Worm (Caenorhabditis elegans) whole organism, young adult: Measurements from ENCODE around the gene lnkn-1.

Source experiments
- B0035.1 ChIP-seq: sonication (generic microtip); optimal IDR thresholded peaks from 2 replicates; lab custom pipeline; 2016; ENCODE audit warnings: missing genetic modification characterization, mild to moderate bottlenecking, missing compliant biosample characterization, missing genotype, missing genetic modification reagents
- B0261.1 ChIP-seq: sonication (generic microtip); optimal IDR thresholded peaks from 2 replicates; lab custom pipeline; 2016; ENCODE audit warnings: mild to moderate bottlenecking, missing genetic modification characterization, moderate library complexity, missing compliant biosample characterization
- D2030.7 ChIP-seq: fragments of 200-800 bp; sonication (Bioruptor generic); IDR thresholded peaks from 2 replicates; pipeline ENCODE4 v1.3.6; 2022; ENCODE audit warnings: missing genetic modification reagents, missing genetic modification characterization, missing compliant biosample characterization
- F39B2.1 ChIP-seq: fragments of 200-800 bp; sonication (Bioruptor generic); IDR thresholded peaks from 2 replicates; pipeline ENCODE4 v1.3.6; 2022; ENCODE audit warnings: missing genetic modification reagents, missing genetic modification characterization, missing compliant biosample characterization
- F49E8.2 ChIP-seq: sonication (generic microtip); optimal IDR thresholded peaks from 3 replicates; lab custom pipeline; 2017; ENCODE audit warnings: missing genetic modification characterization, mild to moderate bottlenecking, missing compliant biosample characterization, antibody characterized with exemption, moderate library complexity; ENCODE audit not compliant: insufficient read depth
- F57C9.4 ChIP-seq: sonication (generic microtip); optimal IDR thresholded peaks from 2 replicates; lab custom pipeline; 2017; ENCODE audit warnings: mild to moderate bottlenecking, missing genetic modification characterization, missing compliant biosample characterization
- T07F8.4 ChIP-seq: sonication (generic microtip); optimal IDR thresholded peaks from 2 replicates; lab custom pipeline; 2016; ENCODE audit warnings: mild to moderate bottlenecking, missing genetic modification characterization, moderate library complexity, missing compliant biosample characterization
- Y53G8AR.9 ChIP-seq: fragments of 200-800 bp; sonication (Bioruptor generic); conservative IDR thresholded peaks from 2 replicates; pipeline ENCODE4 v1.3.6; 2022; ENCODE audit warnings: missing genetic modification reagents, missing genetic modification characterization, missing compliant biosample characterization
- Y95B8A.8 ChIP-seq: fragments of 200-800 bp; sonication (Bioruptor generic); IDR thresholded peaks from 2 replicates; pipeline ENCODE4 v1.3.6; 2022; ENCODE audit warnings: missing genetic modification reagents, missing genetic modification characterization, missing compliant biosample characterization
- akir-1 ChIP-seq: fragments of 200-800 bp; sonication (Bioruptor generic); optimal IDR thresholded peaks from 2 replicates; lab custom pipeline; 2018; ENCODE audit warnings: mild to moderate bottlenecking, missing genetic modification characterization, moderate library complexity, missing compliant biosample characterization
- ama-1 ChIP-seq, 3 experiments: fragments of 150-350 bp in 1 of 3; sonication (generic microtip) in 2 of 3; optimal IDR thresholded peaks; 2 replicates each; lab custom pipeline; 2014 to 2018; ENCODE audit warnings: missing biosample characterization in 2 of 3, missing genetic modification characterization in 2 of 3, missing genetic modification reagents in 2 of 3
- attf-3 ChIP-seq: fragments of 200-800 bp; sonication (Bioruptor generic); conservative IDR thresholded peaks from 2 replicates; pipeline ENCODE4 v1.3.6; 2022; ENCODE audit warnings: missing genetic modification reagents, missing genetic modification characterization, missing compliant biosample characterization
- attf-6 ChIP-seq: fragments of 200-800 bp; sonication (Bioruptor generic); IDR thresholded peaks from 2 replicates; pipeline ENCODE4 v1.3.6; 2022; ENCODE audit warnings: missing genetic modification reagents, missing genetic modification characterization, missing compliant biosample characterization
- bed-1 ChIP-seq: fragments of 200-800 bp; sonication (Bioruptor generic); IDR thresholded peaks from 2 replicates; pipeline ENCODE4 v1.3.6; 2022; ENCODE audit warnings: missing genetic modification reagents, missing genetic modification characterization, missing compliant biosample characterization
- die-1 ChIP-seq: sonication (generic microtip); optimal IDR thresholded peaks from 2 replicates; lab custom pipeline; 2016; ENCODE audit warnings: missing genotype, mild to moderate bottlenecking, missing genetic modification characterization, missing compliant biosample characterization
- dox-1 ChIP-seq: fragments of 200-800 bp; sonication (Bioruptor generic); IDR thresholded peaks from 2 replicates; pipeline ENCODE4 v1.3.6; 2022; ENCODE audit warnings: missing genetic modification reagents, missing genetic modification characterization, missing compliant biosample characterization
- efl-1 ChIP-seq: fragments of 150-350 bp; optimal IDR thresholded peaks from 2 replicates; lab custom pipeline; 2014; ENCODE audit warnings: missing biosample characterization, missing genetic modification reagents, missing genetic modification characterization
- egrh-3 ChIP-seq: fragments of 200-800 bp; sonication (Bioruptor generic); IDR thresholded peaks from 2 replicates; pipeline ENCODE4 v1.3.6; 2022; ENCODE audit warnings: missing genetic modification reagents, missing genetic modification characterization, missing compliant biosample characterization
- hlh-12 ChIP-seq: sonication (generic microtip); optimal IDR thresholded peaks from 2 replicates; lab custom pipeline; 2016; ENCODE audit warnings: missing genetic modification characterization, missing compliant biosample characterization
- hmg-1.2 ChIP-seq: fragments of 200-800 bp; sonication (Bioruptor generic); IDR thresholded peaks from 2 replicates; pipeline ENCODE4 v1.3.6; 2022; ENCODE audit warnings: missing genetic modification reagents, missing genetic modification characterization, missing compliant biosample characterization
- hmg-20 ChIP-seq: fragments of 200-800 bp; sonication (Bioruptor generic); IDR thresholded peaks from 2 replicates; pipeline ENCODE4 v1.3.6; 2022; ENCODE audit warnings: missing genetic modification reagents, missing genetic modification characterization, missing compliant biosample characterization
- let-607 ChIP-seq, 2 experiments: fragments of 200-800 bp in 1 of 2; sonication (Bioruptor generic) in 1 of 2; sonication (generic microtip) in 1 of 2; optimal IDR thresholded peaks; 2 replicates each; lab custom pipeline; 2016 to 2018; ENCODE audit warnings: mild to moderate bottlenecking in 2 of 2, missing compliant biosample characterization in 2 of 2, missing genetic modification characterization in 2 of 2, moderate library complexity in 2 of 2, missing genotype in 1 of 2
- lin-26 ChIP-seq: fragments of 200-800 bp; sonication (Bioruptor generic); IDR thresholded peaks from 2 replicates; pipeline ENCODE4 v1.3.6; 2022; ENCODE audit warnings: missing genetic modification reagents, missing genetic modification characterization, missing compliant biosample characterization
- lin-35 ChIP-seq, 3 experiments: fragments of 150-350 bp in 2 of 3; sonication (generic microtip) in 1 of 3; optimal IDR thresholded peaks; 2 replicates each; lab custom pipeline; 2014 to 2018; ENCODE audit warnings: missing biosample characterization in 3 of 3, missing genetic modification characterization in 3 of 3, missing genetic modification reagents in 3 of 3
- lin-40 ChIP-seq: sonication (generic microtip); optimal IDR thresholded peaks from 2 replicates; lab custom pipeline; 2016; ENCODE audit warnings: missing genetic modification characterization, mild to moderate bottlenecking, missing compliant biosample characterization, missing genotype, missing genetic modification reagents
- lir-1 ChIP-seq: fragments of 200-800 bp; sonication (Bioruptor generic); conservative IDR thresholded peaks from 2 replicates; pipeline ENCODE4 v1.3.6; 2022; ENCODE audit warnings: missing genetic modification reagents, missing genetic modification characterization, missing compliant biosample characterization
- madf-10 ChIP-seq: sonication (generic microtip); optimal IDR thresholded peaks from 2 replicates; lab custom pipeline; 2016; ENCODE audit warnings: mild to moderate bottlenecking, missing genetic modification characterization, missing compliant biosample characterization
- madf-3 ChIP-seq: fragments of 200-800 bp; sonication (Bioruptor generic); IDR thresholded peaks from 2 replicates; pipeline ENCODE4 v1.3.6; 2022; ENCODE audit warnings: missing genetic modification reagents, missing genetic modification characterization, missing compliant biosample characterization
- madf-8 ChIP-seq: fragments of 200-800 bp; sonication (Bioruptor generic); conservative IDR thresholded peaks from 2 replicates; pipeline ENCODE4 v1.3.6; 2022; ENCODE audit warnings: missing genetic modification reagents, missing genetic modification characterization, missing compliant biosample characterization
- mcd-1 ChIP-seq: fragments of 200-800 bp; sonication (Bioruptor generic); IDR thresholded peaks from 2 replicates; pipeline ENCODE4 v1.3.6; 2022; ENCODE audit warnings: missing genetic modification reagents, missing genetic modification characterization, missing compliant biosample characterization
- mel-28 ChIP-seq: sonication (generic microtip); optimal IDR thresholded peaks from 2 replicates; lab custom pipeline; 2016; ENCODE audit warnings: borderline replicate concordance, mild to moderate bottlenecking, missing genetic modification characterization, missing compliant biosample characterization
- nfya-2 ChIP-seq: fragments of 200-800 bp; sonication (Bioruptor generic); IDR thresholded peaks from 2 replicates; pipeline ENCODE4 v1.3.6; 2022; ENCODE audit warnings: missing genetic modification reagents, missing genetic modification characterization, missing compliant biosample characterization
- nfyb-1 ChIP-seq: fragments of 200-800 bp; sonication (Bioruptor generic); IDR thresholded peaks from 2 replicates; pipeline ENCODE4 v1.3.6; 2022; ENCODE audit warnings: missing genetic modification reagents, missing genetic modification characterization, missing compliant biosample characterization
- nhr-120 ChIP-seq: fragments of 200-800 bp; sonication (Bioruptor generic); IDR thresholded peaks from 2 replicates; pipeline ENCODE4 v1.3.6; 2022; ENCODE audit warnings: missing genetic modification characterization, missing compliant biosample characterization
- pha-4 ChIP-seq: fragments of 150-350 bp; sonication (generic microtip); optimal IDR thresholded peaks from 2 replicates; lab custom pipeline; 2014; ENCODE audit warnings: missing biosample characterization, missing genetic modification reagents, missing genetic modification characterization
- rec-8 ChIP-seq, 2 experiments: sonication (generic microtip); optimal IDR thresholded peaks; 2 replicates each; lab custom pipeline; 2016; ENCODE audit warnings: mild to moderate bottlenecking in 2 of 2, missing genetic modification characterization in 2 of 2, missing genetic modification reagents in 2 of 2, missing genotype in 2 of 2, missing biosample characterization in 1 of 2, missing compliant biosample characterization in 1 of 2, moderate library complexity in 1 of 2
- snpc-3.4 ChIP-seq: sonication (generic microtip); optimal IDR thresholded peaks from 2 replicates; lab custom pipeline; 2017; ENCODE audit warnings: missing genetic modification characterization, mild to moderate bottlenecking, missing compliant biosample characterization, antibody characterized with exemption, moderate library complexity, missing genotype, missing genetic modification reagents
- somi-1 ChIP-seq: fragments of 200-800 bp; sonication (Bioruptor generic); optimal IDR thresholded peaks from 2 replicates; lab custom pipeline; 2018; ENCODE audit warnings: mild to moderate bottlenecking, missing genetic modification characterization, missing compliant biosample characterization
- tbx-9 ChIP-seq: sonication (generic microtip); optimal IDR thresholded peaks from 2 replicates; lab custom pipeline; 2016; ENCODE audit warnings: borderline replicate concordance, missing genetic modification characterization, inconsistent platforms, missing compliant biosample characterization
- tlf-1 ChIP-seq: fragments of 200-800 bp; sonication (Bioruptor generic); optimal IDR thresholded peaks from 2 replicates; lab custom pipeline; 2018; ENCODE audit warnings: mild to moderate bottlenecking, missing genetic modification characterization, missing compliant biosample characterization
- xnd-1 ChIP-seq: sonication (generic microtip); optimal IDR thresholded peaks from 2 replicates; lab custom pipeline; 2016; ENCODE audit warnings: missing genotype, missing genetic modification reagents, missing genetic modification characterization, missing compliant biosample characterization
- zim-3 ChIP-seq: sonication (generic microtip); optimal IDR thresholded peaks from 2 replicates; lab custom pipeline; 2017; ENCODE audit warnings: mild to moderate bottlenecking, missing genetic modification characterization, moderate library complexity, missing compliant biosample characterization
- ztf-18 ChIP-seq: sonication (generic microtip); optimal IDR thresholded peaks from 2 replicates; lab custom pipeline; 2016; ENCODE audit warnings: missing genotype, mild to moderate bottlenecking, missing genetic modification characterization, missing compliant biosample characterization
- ztf-22 ChIP-seq: fragments of 200-800 bp; sonication (Bioruptor generic); optimal IDR thresholded peaks from 2 replicates; lab custom pipeline; 2018; ENCODE audit warnings: mild to moderate bottlenecking, missing genetic modification characterization, moderate library complexity, missing compliant biosample characterization
- ztf-26 ChIP-seq: sonication (generic microtip); optimal IDR thresholded peaks from 2 replicates; lab custom pipeline; 2017; ENCODE audit warnings: missing genetic modification characterization, missing compliant biosample characterization
- ztf-28 ChIP-seq: fragments of 200-800 bp; sonication (Bioruptor generic); IDR thresholded peaks from 2 replicates; pipeline ENCODE4 v1.3.6; 2022; ENCODE audit warnings: missing genetic modification reagents, missing genetic modification characterization, missing compliant biosample characterization
- ztf-6 ChIP-seq: fragments of 200-800 bp; sonication (Bioruptor generic); IDR thresholded peaks from 2 replicates; pipeline ENCODE4 v1.3.6; 2022; ENCODE audit warnings: missing genetic modification reagents, missing genetic modification characterization, missing compliant biosample characterization

Gene lnkn-1

ce11 chrIII:8887184-8887801 is 2.7 kb upstream of the lnkn-1 start, which contains the start of gene famh-136:
Gene famh-136, plus strand, starts transcription at chrIII:8887751.
- TF ChIP-seq F49E8.2 (tag; lab: Kevin White, UChicago) = no peak
- no peak for TF ChIP-seq hlh-12
- TF ChIP-seq B0035.1 (tag; lab: Kevin White, UChicago) = no peak
- no peak for TF ChIP-seq attf-6 (GFP tag; lab: Robert Waterston, UW)
- TF ChIP-seq mel-28 = no peak
- no peak for TF ChIP-seq tbx-9 (tag; lab: Kevin White, UChicago)
- TF ChIP-seq F57C9.4 = no peak
- peak; percentile 55; the same call in 1 of the 2 replicates for TF ChIP-seq F39B2.1 (GFP tag; lab: Robert Waterston, UW)
- peak; percentile 57 for TF ChIP-seq hmg-1.2 (GFP tag; lab: Robert Waterston, UW)
- TF ChIP-seq ztf-22 = no peak
- TF ChIP-seq bed-1 (GFP tag; lab: Robert Waterston, UW) = no peak
- peak; percentile 90 for TF ChIP-seq lin-40 (tag; lab: Kevin White, UChicago)
- peak; percentile 62 for TF ChIP-seq efl-1 (GFP tag; lab: Kevin White, UChicago)
- TF ChIP-seq madf-10 (tag; lab: Kevin White, UChicago) = peak; percentile 54
- peak; percentile 80 for TF ChIP-seq nfyb-1 (GFP tag; lab: Robert Waterston, UW)
- peak; percentile 58 for TF ChIP-seq xnd-1 (tag; lab: Kevin White, UChicago)
- no peak for TF ChIP-seq madf-3 (GFP tag; lab: Robert Waterston, UW)
- TF ChIP-seq ztf-6 (GFP tag; lab: Robert Waterston, UW) = no peak
- TF ChIP-seq lin-35 (GFP tag; optimal IDR thresholded peaks at IDR 0.05; lab: Kevin White, UChicago) = peak in 2 of 3 experiments; percentile 9 to 83
- no peak for TF ChIP-seq nhr-120 (GFP tag; lab: Robert Waterston, UW)
- TF ChIP-seq B0261.1 (tag; lab: Kevin White, UChicago) = no peak
- TF ChIP-seq zim-3 (tag; lab: Kevin White, UChicago) = no peak
- TF ChIP-seq hmg-20 = no peak
- TF ChIP-seq egrh-3 (GFP tag; lab: Robert Waterston, UW) = no peak
- TF ChIP-seq lir-1 = peak; percentile 57
- TF ChIP-seq tlf-1 (GFP tag; lab: Kevin White, UChicago) = peak; percentile 77
- no peak for TF ChIP-seq ama-1 (optimal IDR thresholded peaks at IDR 0.05; lab: Kevin White, UChicago)
- TF ChIP-seq ama-1 (GFP tag; optimal IDR thresholded peaks at IDR 0.05; lab: Kevin White, UChicago) = no peak
- TF ChIP-seq lin-26 (GFP tag; lab: Robert Waterston, UW) = no peak
- TF ChIP-seq rec-8 (tag; optimal IDR thresholded peaks at IDR 0.05; lab: Kevin White, UChicago) = no peak
- peak; percentile 24 for TF ChIP-seq snpc-3.4 (tag; lab: Kevin White, UChicago)
- TF ChIP-seq akir-1 (GFP tag; lab: Kevin White, UChicago) = no peak
- TF ChIP-seq D2030.7 (GFP tag; lab: Robert Waterston, UW) = no peak
- TF ChIP-seq nfya-2 = no peak
- peak; percentile 13 for TF ChIP-seq die-1
- peak; percentile 99 for TF ChIP-seq ztf-18 (tag; lab: Kevin White, UChicago)
- TF ChIP-seq madf-8 = peak; percentile 67
- peak; percentile 79 for TF ChIP-seq ztf-26 (tag; lab: Kevin White, UChicago)
- peak; percentile 85 for TF ChIP-seq dox-1 (GFP tag; lab: Robert Waterston, UW)
- TF ChIP-seq ztf-28 = no peak
- peak; percentile 66 for TF ChIP-seq somi-1 (GFP tag; lab: Kevin White, UChicago)
- TF ChIP-seq let-607 (tag; optimal IDR thresholded peaks at IDR 0.05; lab: Kevin White, UChicago) = peak; percentile 39 to 76
- TF ChIP-seq T07F8.4 = peak; percentile 5
- peak; percentile 86 for TF ChIP-seq mcd-1
- peak; percentile 46; the same call in 1 of the 2 replicates for TF ChIP-seq attf-3
- peak; percentile 75 for TF ChIP-seq Y95B8A.8 (GFP tag; lab: Robert Waterston, UW)
- peak; percentile 34 for TF ChIP-seq pha-4
- peak; percentile 93 for TF ChIP-seq Y53G8AR.9 (GFP tag; lab: Robert Waterston, UW)
